Fruit fly (Drosophila melanogaster): Measurements from ENCODE around the gene Cf2.

Gene Cf2

dm6 chr2L:4907986-4908385 is 25.1 kb upstream of the Cf2 start (continued):
- TF ChIP-seq luna (GFP tag; optimal IDR thresholded peaks at IDR 0.05) (no peak), Max (GFP tag; optimal IDR thresholded peaks at IDR 0.05) (peak; percentile 54), CG9215 (GFP tag; IDR thresholded peaks at IDR 0.05) (no peak), E2f1 (GFP tag; IDR thresholded peaks at IDR 0.05) (peak; percentile 61), usp (GFP tag; optimal IDR thresholded peaks at IDR 0.05) (no peak), MESR4 (GFP tag; optimal IDR thresholded peaks at IDR 0.05) (no peak), Dad (GFP tag; optimal IDR thresholded peaks at IDR 0.05) (peak; percentile 4), sim (GFP tag; IDR thresholded peaks at IDR 0.05) (peak; percentile 15; the same call in 1 of the 2 replicates), NFAT (GFP tag; IDR thresholded peaks at IDR 0.05) (no peak), danr (GFP tag; IDR thresholded peaks at IDR 0.05) (peak; percentile 56; the same call in 1 of the 2 replicates), CG3407 (GFP tag; optimal IDR thresholded peaks at IDR 0.05) (peak; percentile 75), CG32767 (GFP tag; IDR thresholded peaks at IDR 0.05) (peak; percentile 77), CG12744 (GFP tag; optimal IDR thresholded peaks at IDR 0.05) (no peak), Bteb2 (GFP tag; optimal IDR thresholded peaks at IDR 0.05) (no peak), Ets97D (GFP tag; optimal IDR thresholded peaks at IDR 0.05) (no peak), Rfx (GFP tag; IDR thresholded peaks at IDR 0.05) (no peak), CG12104 (GFP tag; optimal IDR thresholded peaks at IDR 0.05) (peak; percentile 64), hth (optimal IDR thresholded peaks at IDR 0.05) (no peak), cg (GFP tag; optimal IDR thresholded peaks at IDR 0.05) (no peak), CG4328 (GFP tag; optimal IDR thresholded peaks at IDR 0.05) (peak; percentile 63), dan (GFP tag; IDR thresholded peaks at IDR 0.05) (no peak), CG12942 (GFP tag; optimal IDR thresholded peaks at IDR 0.05) (peak; percentile 54), btn (GFP tag; optimal IDR thresholded peaks at IDR 0.05) (no peak), gfzf (GFP tag; optimal IDR thresholded peaks at IDR 0.05) (no peak), Sry-δ (GFP tag; optimal IDR thresholded peaks at IDR 0.05) (no peak), insv (GFP tag; optimal IDR thresholded peaks at IDR 0.05) (no peak), tna (GFP tag; IDR thresholded peaks at IDR 0.05; ENCODE audit: partially characterized antibody) (no peak), yki (optimal IDR thresholded peaks at IDR 0.05) (no peak), Sox102F (GFP tag; optimal IDR thresholded peaks at IDR 0.05) (peak; percentile 93), stc (GFP tag; IDR thresholded peaks at IDR 0.05) (peak; percentile 86), mam (GFP tag; optimal IDR thresholded peaks at IDR 0.05) (no peak), CG13894 (tag; optimal IDR thresholded peaks at IDR 0.05) (no peak), CG7839 (tag; optimal IDR thresholded peaks at IDR 0.05) (peak; percentile 70), CG10959 (GFP tag; IDR thresholded peaks at IDR 0.05) (no peak), emc (GFP tag; optimal IDR thresholded peaks at IDR 0.05) (no peak), CG13424 (tag; optimal IDR thresholded peaks at IDR 0.05) (peak; percentile 89), CG7556 (GFP tag; optimal IDR thresholded peaks at IDR 0.05) (peak; percentile 75), CG5245 (GFP tag; optimal IDR thresholded peaks at IDR 0.05) (peak; percentile 55), Meics (GFP tag; optimal IDR thresholded peaks at IDR 0.05) (peak; percentile 54), Scr (GFP tag; IDR thresholded peaks at IDR 0.05; ENCODE audit: partially characterized antibody) (no peak), bab2 (GFP tag; optimal IDR thresholded peaks at IDR 0.05) (peak; percentile 14), CG31365 (tag; optimal IDR thresholded peaks at IDR 0.05) (no peak), CG42726 (GFP tag; IDR thresholded peaks at IDR 0.05; ENCODE audit: partially characterized antibody) (no peak), Sry-β (GFP tag; optimal IDR thresholded peaks at IDR 0.05) (no peak), crc (GFP tag; optimal IDR thresholded peaks at IDR 0.05) (no peak), otp (GFP tag; IDR thresholded peaks at IDR 0.05) (peak; percentile 30; the same call in 1 of the 3 replicates), Drgx (GFP tag; IDR thresholded peaks at IDR 0.05) (peak; percentile 85), CG1602 (GFP tag; optimal IDR thresholded peaks at IDR 0.05) (peak; percentile 47), gt (GFP tag; IDR thresholded peaks at IDR 0.05) (no peak), wor (GFP tag; IDR thresholded peaks at IDR 0.05) (peak; percentile 71), Bdp1 (GFP tag; optimal IDR thresholded peaks at IDR 0.05) (no peak), CG12236 (GFP tag; optimal IDR thresholded peaks at IDR 0.05) (no peak), BtbVII (GFP tag; optimal IDR thresholded peaks at IDR 0.05) (peak; percentile 44)
